Worm (Caenorhabditis elegans) whole organism, midembryonic: ENCODE measurements around the gene twk-46.

Source experiments
- T22C8.4 ChIP-seq: fragments of 200-800 bp; sonication (Bioruptor generic); IDR thresholded peaks from 2 replicates; pipeline ENCODE4 v1.3.6; 2022; ENCODE audit warnings: missing genetic modification characterization, missing compliant biosample characterization
- flt-1 ChIP-seq: fragments of 200-800 bp; sonication (Bioruptor generic); IDR thresholded peaks from 2 replicates; pipeline ENCODE4 v1.3.6; 2022; ENCODE audit warnings: missing genetic modification characterization, missing compliant biosample characterization
- med-1 ChIP-seq: sonication (generic microtip); optimal IDR thresholded peaks from 2 replicates; lab custom pipeline; 2017; ENCODE audit warnings: missing genetic modification characterization, mild to moderate bottlenecking, missing compliant biosample characterization, antibody characterized with exemption, missing genetic modification reagents; ENCODE audit not compliant: insufficient read depth
- tab-1 ChIP-seq: fragments of 200-800 bp; sonication (Bioruptor generic); IDR thresholded peaks from 2 replicates; pipeline ENCODE4 v1.3.6; 2022; ENCODE audit warnings: missing genetic modification characterization, missing compliant biosample characterization

- TF ChIP-seq flt-1 (GFP tag; lab: Robert Waterston, UW) (no peak), med-1 (GFP tag; lab: Kevin White, UChicago) (no peak), tab-1 (GFP tag; lab: Robert Waterston, UW) (no peak), T22C8.4 (GFP tag; lab: Robert Waterston, UW) (no peak)
Observed at ce11 chrV:19037222-19037621, 22.8 kb upstream of the twk-46 start, which contains the start of gene asp-17.
